Fruit fly (Drosophila melanogaster): Measurements from ENCODE around the gene Polr3D.

DNA sequence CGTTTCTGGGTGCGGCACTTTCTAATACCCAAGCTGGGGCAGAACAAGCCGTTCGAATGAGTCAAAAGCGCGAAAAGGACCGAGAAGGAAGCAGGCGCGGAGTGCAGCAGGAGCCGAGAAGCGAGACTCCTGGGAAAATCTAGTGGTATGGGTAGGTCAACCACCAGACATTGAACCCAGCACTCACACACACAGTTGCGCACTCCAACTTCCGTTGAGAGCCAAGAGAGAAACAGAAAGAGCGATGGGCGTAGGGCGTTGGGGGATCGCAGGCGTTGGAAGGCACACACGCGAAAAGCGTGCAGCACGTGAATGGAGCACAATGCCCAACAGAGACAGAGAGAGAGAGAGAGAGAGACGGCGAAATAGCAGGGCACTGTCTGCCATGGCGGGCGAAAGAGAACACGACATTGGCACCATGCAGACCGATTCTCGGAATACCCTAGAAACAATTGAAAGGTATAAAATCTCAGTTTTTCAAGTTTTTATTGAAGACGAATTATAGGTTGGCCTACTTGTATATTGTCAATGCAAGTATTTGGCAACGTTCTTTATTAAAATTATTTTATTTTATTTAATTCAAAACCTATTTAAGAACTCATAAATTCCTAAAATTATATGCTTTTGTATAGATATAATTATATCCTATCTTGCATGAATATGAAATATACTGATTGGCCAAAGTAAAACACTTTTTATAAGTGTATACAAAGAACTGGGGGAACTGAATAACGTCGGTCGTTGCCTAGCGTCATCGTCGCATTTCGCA lies 31.5 kb downstream of the Polr3D start:
- TF ChIP-seq Myc (optimal IDR thresholded peaks at IDR 0.05) = no peak
- TF ChIP-seq h (optimal IDR thresholded peaks at IDR 0.05) = no peak
- no peak for TF ChIP-seq ttk (optimal IDR thresholded peaks at IDR 0.05)
- no peak for TF ChIP-seq Sin3A (optimal IDR thresholded peaks at IDR 0.05)
- TF ChIP-seq psq (optimal IDR thresholded peaks at IDR 0.05) = no peak
- TF ChIP-seq insv (optimal IDR thresholded peaks at IDR 0.05) = no peak

All from Kc167 (cell line).